Worm (Caenorhabditis elegans) whole organism, midembryonic: ENCODE measurements around the gene fkh-9.

Source experiments
- T22C8.4 ChIP-seq: fragments of 200-800 bp; sonication (Bioruptor generic); IDR thresholded peaks from 2 replicates; pipeline ENCODE4 v1.3.6; 2022; ENCODE audit warnings: missing genetic modification characterization, missing compliant biosample characterization
- cog-1 ChIP-seq: sonication (generic microtip); optimal IDR thresholded peaks from 2 replicates; lab custom pipeline; 2016; ENCODE audit warnings: missing genetic modification characterization, missing compliant biosample characterization
- flt-1 ChIP-seq: fragments of 200-800 bp; sonication (Bioruptor generic); IDR thresholded peaks from 2 replicates; pipeline ENCODE4 v1.3.6; 2022; ENCODE audit warnings: missing genetic modification characterization, missing compliant biosample characterization
- klf-2 ChIP-seq: fragments of 200-800 bp; sonication (Bioruptor generic); conservative IDR thresholded peaks from 2 replicates; pipeline ENCODE4 v1.3.6; 2022; ENCODE audit warnings: missing genetic modification reagents, missing genetic modification characterization, missing compliant biosample characterization
- med-1 ChIP-seq: sonication (generic microtip); optimal IDR thresholded peaks from 2 replicates; lab custom pipeline; 2017; ENCODE audit warnings: missing genetic modification characterization, mild to moderate bottlenecking, missing compliant biosample characterization, antibody characterized with exemption, missing genetic modification reagents; ENCODE audit not compliant: insufficient read depth
- ref-1 ChIP-seq: fragments of 200-800 bp; sonication (Bioruptor generic); conservative IDR thresholded peaks from 2 replicates; pipeline ENCODE4 v1.3.6; 2022; ENCODE audit warnings: missing genetic modification reagents, missing genetic modification characterization, missing compliant biosample characterization
- tab-1 ChIP-seq: fragments of 200-800 bp; sonication (Bioruptor generic); IDR thresholded peaks from 2 replicates; pipeline ENCODE4 v1.3.6; 2022; ENCODE audit warnings: missing genetic modification characterization, missing compliant biosample characterization
- ztf-23 ChIP-seq: fragments of 200-800 bp; sonication (Bioruptor generic); IDR thresholded peaks from 2 replicates; pipeline ENCODE4 v1.3.6; 2022; ENCODE audit warnings: missing genetic modification reagents, missing genetic modification characterization, missing compliant biosample characterization
- ztf-29 ChIP-seq: fragments of 200-800 bp; sonication (Bioruptor generic); IDR thresholded peaks from 2 replicates; pipeline ENCODE4 v1.3.6; 2022; ENCODE audit warnings: missing genetic modification reagents, missing genetic modification characterization, missing compliant biosample characterization

fkh-9 gene

ce11 chrX:3857697-3858096, 30.9 kb upstream of the fkh-9 start, which contains the start of gene ceh-18:
Gene ceh-18, minus strand, starts transcription at chrX:3857797.
- TF ChIP-seq ref-1 (GFP tag; lab: Robert Waterston, UW) = no peak
- no peak for TF ChIP-seq med-1 (GFP tag; lab: Kevin White, UChicago)
- no peak for TF ChIP-seq cog-1 (tag; lab: Kevin White, UChicago)
- no peak for TF ChIP-seq flt-1
- no peak for TF ChIP-seq ztf-29 (GFP tag; lab: Robert Waterston, UW)
- TF ChIP-seq tab-1 (GFP tag; lab: Robert Waterston, UW) = no peak
- TF ChIP-seq klf-2 (GFP tag; lab: Robert Waterston, UW) = no peak
- TF ChIP-seq T22C8.4 (GFP tag; lab: Robert Waterston, UW) = no peak
- TF ChIP-seq ztf-23 (GFP tag; lab: Robert Waterston, UW) = no peak

ce11 chrX:3855717-3856116, 29.0 kb upstream of the fkh-9 start:
- TF ChIP-seq tab-1 (GFP tag; lab: Robert Waterston, UW) = no peak
- TF ChIP-seq cog-1 (tag; lab: Kevin White, UChicago) = no peak
- no peak for TF ChIP-seq ref-1 (GFP tag; lab: Robert Waterston, UW)
- TF ChIP-seq med-1 (GFP tag; lab: Kevin White, UChicago) = no peak
- no peak for TF ChIP-seq ztf-29 (GFP tag; lab: Robert Waterston, UW)
- no peak for TF ChIP-seq ztf-23 (GFP tag; lab: Robert Waterston, UW)

- TF ChIP-seq tab-1 (GFP tag; lab: Robert Waterston, UW) = no peak
- no peak for TF ChIP-seq flt-1
- TF ChIP-seq cog-1 (tag; lab: Kevin White, UChicago) = no peak
- no peak for TF ChIP-seq ztf-23 (GFP tag; lab: Robert Waterston, UW)
- no peak for TF ChIP-seq klf-2 (GFP tag; lab: Robert Waterston, UW)
- no peak for TF ChIP-seq ref-1 (GFP tag; lab: Robert Waterston, UW)
- TF ChIP-seq T22C8.4 (GFP tag; lab: Robert Waterston, UW) = no peak
- no peak for TF ChIP-seq med-1 (GFP tag; lab: Kevin White, UChicago)
Measured at ce11 chrX:3853901-3854300, 27.1 kb upstream of the fkh-9 start.

ce11 chrX:3842398-3842896, 15.7 kb upstream of the fkh-9 start, which contains the start of gene ttr-48:
Gene ttr-48, minus strand, starts transcription at chrX:3842448.
- no peak for TF ChIP-seq T22C8.4 (GFP tag; lab: Robert Waterston, UW)
- TF ChIP-seq ref-1 (GFP tag; lab: Robert Waterston, UW) = no peak
- no peak for TF ChIP-seq med-1 (GFP tag; lab: Kevin White, UChicago)
- no peak for TF ChIP-seq cog-1 (tag; lab: Kevin White, UChicago)
- TF ChIP-seq ztf-23 (GFP tag; lab: Robert Waterston, UW) = no peak

- TF ChIP-seq med-1 (GFP tag; lab: Kevin White, UChicago) (no peak), klf-2 (GFP tag; lab: Robert Waterston, UW) (no peak), ztf-29 (GFP tag; lab: Robert Waterston, UW) (no peak), flt-1 (no peak), ref-1 (GFP tag; lab: Robert Waterston, UW) (no peak), ztf-23 (GFP tag; lab: Robert Waterston, UW) (no peak), tab-1 (GFP tag; lab: Robert Waterston, UW) (no peak), cog-1 (tag; lab: Kevin White, UChicago) (no peak), T22C8.4 (GFP tag; lab: Robert Waterston, UW) (no peak)
Measured at ce11 chrX:3839172-3839571, 12.4 kb upstream of the fkh-9 start.

ce11 chrX:3838670-3839069, 11.9 kb upstream of the fkh-9 start:
- TF ChIP-seq ref-1 (GFP tag; lab: Robert Waterston, UW) (no peak), klf-2 (GFP tag; lab: Robert Waterston, UW) (no peak), med-1 (GFP tag; lab: Kevin White, UChicago) (no peak), flt-1 (no peak), tab-1 (GFP tag; lab: Robert Waterston, UW) (no peak), cog-1 (tag; lab: Kevin White, UChicago) (no peak), T22C8.4 (GFP tag; lab: Robert Waterston, UW) (no peak), ztf-29 (GFP tag; lab: Robert Waterston, UW) (no peak), ztf-23 (GFP tag; lab: Robert Waterston, UW) (no peak)

- TF ChIP-seq ref-1 (GFP tag; lab: Robert Waterston, UW) (no peak), med-1 (GFP tag; lab: Kevin White, UChicago) (no peak)
Measured at ce11 chrX:3837752-3838159, 11.0 kb upstream of the fkh-9 start.

- TF ChIP-seq ztf-29 (GFP tag; lab: Robert Waterston, UW) = no peak
- TF ChIP-seq ztf-23 (GFP tag; lab: Robert Waterston, UW) = 0 out of 2 replicates have a peak, but pooled peaks have one; percentile 30
Measured at ce11 chrX:3835632-3836031, 8.9 kb upstream of the fkh-9 start.

- TF ChIP-seq ztf-23 (GFP tag; lab: Robert Waterston, UW) (no peak), tab-1 (GFP tag; lab: Robert Waterston, UW) (no peak), klf-2 (GFP tag; lab: Robert Waterston, UW) (no peak), ref-1 (GFP tag; lab: Robert Waterston, UW) (no peak), med-1 (GFP tag; lab: Kevin White, UChicago) (no peak), ztf-29 (GFP tag; lab: Robert Waterston, UW) (no peak), cog-1 (tag; lab: Kevin White, UChicago) (no peak), T22C8.4 (GFP tag; lab: Robert Waterston, UW) (no peak), flt-1 (no peak)
Measured at ce11 chrX:3833964-3834840, 7.4 kb upstream of the fkh-9 start.
